Fruit fly (Drosophila melanogaster): ENCODE results near the gene mtDNA-helicase.
A peak's percentile ranks its signal among the peaks of the same experiment; 100 is the strongest.

mtDNA-helicase gene

DNA sequence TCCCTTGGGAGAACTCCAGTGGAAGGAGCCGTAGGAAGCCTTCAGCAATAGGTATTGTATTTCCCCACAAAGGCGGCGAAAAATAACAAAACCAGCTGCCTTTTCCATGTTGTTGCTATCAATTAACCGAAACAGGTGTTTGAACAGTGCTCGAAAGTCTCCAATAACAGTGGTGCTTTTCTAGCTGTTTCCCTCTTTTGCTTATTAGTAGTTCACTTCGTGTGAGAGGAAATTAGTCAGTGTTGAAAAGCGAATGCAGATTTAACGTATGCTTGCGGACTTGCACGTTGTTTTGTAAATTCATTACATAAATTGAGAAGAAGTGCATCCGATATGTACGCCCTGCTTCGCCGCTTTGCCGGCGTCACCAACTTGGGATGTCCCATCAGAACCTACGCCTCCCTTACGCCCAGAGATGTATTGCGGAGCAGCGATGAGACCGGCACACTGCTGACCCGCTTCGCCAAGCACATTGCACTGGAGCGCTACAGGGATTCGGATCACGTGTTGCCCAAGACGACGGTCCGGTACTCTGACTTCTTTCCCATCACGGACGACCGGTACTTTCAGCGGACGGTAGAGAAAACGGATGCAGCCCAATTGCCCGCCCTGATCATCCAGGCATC lies 45.5 kb upstream of the mtDNA-helicase start, which contains the start of the genes Datp and CG4619 (continued):
- TF ChIP-seq CG11093 (GFP tag; IDR thresholded peaks at IDR 0.05) (no peak), CG9817 (tag; optimal IDR thresholded peaks at IDR 0.05) (peak; percentile 39), hbn (GFP tag; IDR thresholded peaks at IDR 0.05; ENCODE audit: partially characterized antibody) (no peak), CG34224 (GFP tag; IDR thresholded peaks at IDR 0.05; ENCODE audit: partially characterized antibody) (peak; percentile 43; the same call in 1 of the 3 replicates), CG14667 (GFP tag; IDR thresholded peaks at IDR 0.05) (no peak), gem (tag; optimal IDR thresholded peaks at IDR 0.05) (no peak), cg (GFP tag; optimal IDR thresholded peaks at IDR 0.05) (no peak), CG17802 (tag; optimal IDR thresholded peaks at IDR 0.05) (no peak), vvl (GFP tag; IDR thresholded peaks at IDR 0.05) (peak; percentile 63; the same call in 1 of the 2 replicates), MTF-1 (GFP tag; optimal IDR thresholded peaks at IDR 0.05; ENCODE audit: borderline replicate concordance) (no peak), tin (GFP tag; optimal IDR thresholded peaks at IDR 0.05) (peak; percentile 31), NfI (GFP tag; optimal IDR thresholded peaks at IDR 0.05) (peak; percentile 61), lilli (GFP tag; optimal IDR thresholded peaks at IDR 0.05) (peak; percentile 51), bsh (GFP tag; optimal IDR thresholded peaks at IDR 0.05) (no peak), CG12391 (tag; optimal IDR thresholded peaks at IDR 0.05) (peak; percentile 19), Hmx (GFP tag; optimal IDR thresholded peaks at IDR 0.05) (no peak), otp (GFP tag; IDR thresholded peaks at IDR 0.05) (no peak), NC2β (GFP tag; optimal IDR thresholded peaks at IDR 0.05) (peak; percentile 22), CG4730 (GFP tag; IDR thresholded peaks at IDR 0.05) (no peak), so (GFP tag; IDR thresholded peaks at IDR 0.05) (no peak; the same call in 2 of the 3 replicates), CG14441 (GFP tag; IDR thresholded peaks at IDR 0.05) (0 out of 2 replicates have a peak, but pooled peaks have one; percentile 35), CG13624 (GFP tag; optimal IDR thresholded peaks at IDR 0.05) (peak; percentile 32), Dbx (GFP tag; IDR thresholded peaks at IDR 0.05) (peak; percentile 62; the same call in 2 of the 3 replicates), grau (tag; optimal IDR thresholded peaks at IDR 0.05) (no peak), Xbp1 (GFP tag; optimal IDR thresholded peaks at IDR 0.05) (peak; percentile 61), Pdp1 (GFP tag; optimal IDR thresholded peaks at IDR 0.05) (peak; percentile 12 to 95), Meics (GFP tag; optimal IDR thresholded peaks at IDR 0.05) (peak; percentile 39), CG15011 (GFP tag; optimal IDR thresholded peaks at IDR 0.05) (no peak), Scr (GFP tag; IDR thresholded peaks at IDR 0.05; ENCODE audit: partially characterized antibody) (no peak), D19A (tag; optimal IDR thresholded peaks at IDR 0.05) (no peak), Antp (GFP tag; optimal IDR thresholded peaks at IDR 0.05) (peak; percentile 33), her (GFP tag; optimal IDR thresholded peaks at IDR 0.05) (peak; percentile 54), CG16813 (GFP tag; IDR thresholded peaks at IDR 0.05; ENCODE audit: partially characterized antibody) (no peak), CG33213 (GFP tag; optimal IDR thresholded peaks at IDR 0.05) (peak; percentile 64), usp (GFP tag; optimal IDR thresholded peaks at IDR 0.05) (no peak), CG10543 (GFP tag; optimal IDR thresholded peaks at IDR 0.05) (peak; percentile 29), CG7556 (GFP tag; optimal IDR thresholded peaks at IDR 0.05) (no peak), org-1 (GFP tag; optimal IDR thresholded peaks at IDR 0.05) (no peak), Sox102F (GFP tag; optimal IDR thresholded peaks at IDR 0.05) (no peak), pnt (GFP tag; optimal IDR thresholded peaks at IDR 0.05) (no peak), ranshi (GFP tag; IDR thresholded peaks at IDR 0.05) (no peak), CG17385 (GFP tag; optimal IDR thresholded peaks at IDR 0.05) (peak; percentile 56), Elba2 (GFP tag; optimal IDR thresholded peaks at IDR 0.05) (peak; percentile 61), fru (optimal IDR thresholded peaks at IDR 0.05) (no peak), CG8765 (GFP tag; IDR thresholded peaks at IDR 0.05) (no peak), trh (GFP tag; optimal IDR thresholded peaks at IDR 0.05) (no peak), CG15269 (tag; optimal IDR thresholded peaks at IDR 0.05) (no peak), Dek (tag; optimal IDR thresholded peaks at IDR 0.05) (no peak), HLH54F (GFP tag; optimal IDR thresholded peaks at IDR 0.05) (peak; percentile 67), CG13894 (tag; optimal IDR thresholded peaks at IDR 0.05) (no peak)

Data from whole organism, embryonic.